Worm (Caenorhabditis elegans) whole organism, L1 larva: ENCODE measurements around the gene wrt-5.

ENCODE experiments used
- C04F5.9 ChIP-seq: sonication (generic microtip); optimal IDR thresholded peaks from 2 replicates; lab custom pipeline; 2016; ENCODE audit warnings: missing genetic modification characterization, missing compliant biosample characterization
- C16A3.4 ChIP-seq: fragments of 150-350 bp; optimal IDR thresholded peaks from 2 replicates; lab custom pipeline; 2014; ENCODE audit warnings: missing biosample characterization, missing genetic modification characterization
- F16B12.6 ChIP-seq: fragments of 150-350 bp; optimal IDR thresholded peaks from 2 replicates; lab custom pipeline; 2014; ENCODE audit warnings: missing biosample characterization, missing genetic modification characterization
- aha-1 ChIP-seq: fragments of 150-350 bp; optimal IDR thresholded peaks from 2 replicates; lab custom pipeline; 2014; ENCODE audit warnings: missing biosample characterization, missing genetic modification characterization
- aly-2 ChIP-seq: fragments of 150-350 bp; optimal IDR thresholded peaks from 2 replicates; lab custom pipeline; 2014; ENCODE audit warnings: missing biosample characterization, missing genetic modification characterization
- ceh-63 ChIP-seq: fragments of 200-800 bp; sonication (Bioruptor generic); optimal IDR thresholded peaks from 2 replicates; lab custom pipeline; 2018; ENCODE audit warnings: mild to moderate bottlenecking, missing genetic modification characterization, missing compliant biosample characterization
- ceh-82 ChIP-seq, 3 experiments: fragments of 150-350 bp in 1 of 3; sonication (generic microtip) in 2 of 3; optimal IDR thresholded peaks; 2 replicates each; lab custom pipeline; 2014 to 2017; ENCODE audit warnings: missing biosample characterization in 3 of 3, missing genetic modification characterization in 3 of 3
- ces-1 ChIP-seq: fragments of 150-350 bp; optimal IDR thresholded peaks from 2 replicates; lab custom pipeline; 2014; ENCODE audit warnings: missing biosample characterization, missing genetic modification reagents, missing genetic modification characterization
- efl-1 ChIP-seq, 4 experiments: fragments of 150-350 bp; optimal IDR thresholded peaks in 3 of 4; peaks in 1 of 4; 1 replicate in 1 of 4; 2 replicates in 3 of 4; lab custom pipeline; 2014; ENCODE audit warnings: missing biosample characterization in 2 of 4, missing genetic modification characterization in 2 of 4, missing genetic modification reagents in 2 of 4
- elt-2 ChIP-seq: sonication (generic microtip); optimal IDR thresholded peaks from 2 replicates; lab custom pipeline; 2016; ENCODE audit warnings: missing genetic modification characterization, mild to moderate bottlenecking, inconsistent platforms, missing compliant biosample characterization, missing genetic modification reagents
- ets-5 ChIP-seq: fragments of 200-800 bp; sonication (Bioruptor generic); IDR thresholded peaks from 2 replicates; pipeline ENCODE4 v1.3.6; 2022; ENCODE audit warnings: missing genetic modification characterization, missing compliant biosample characterization
- fos-1 ChIP-seq: fragments of 150-350 bp; optimal IDR thresholded peaks from 2 replicates; lab custom pipeline; 2014; ENCODE audit warnings: missing biosample characterization, missing genetic modification characterization
- grh-1 ChIP-seq: fragments of 200-800 bp; sonication (Bioruptor generic); IDR thresholded peaks from 2 replicates; pipeline ENCODE4 v1.3.6; 2022; ENCODE audit warnings: missing genetic modification reagents, missing genetic modification characterization, missing compliant biosample characterization
- hpl-2 ChIP-seq: fragments of 150-350 bp; optimal IDR thresholded peaks from 2 replicates; lab custom pipeline; 2014; ENCODE audit warnings: missing biosample characterization, missing genetic modification reagents, missing genetic modification characterization
- isw-1 ChIP-seq: fragments of 200-800 bp; sonication (Bioruptor generic); IDR thresholded peaks from 2 replicates; pipeline ENCODE4 v1.3.6; 2022; ENCODE audit warnings: missing genetic modification characterization, missing compliant biosample characterization
- jun-1 ChIP-seq: fragments of 150-350 bp; optimal IDR thresholded peaks from 2 replicates; lab custom pipeline; 2014; ENCODE audit warnings: missing biosample characterization, missing genetic modification reagents, missing genetic modification characterization
- lin-13 ChIP-seq: fragments of 150-350 bp; optimal IDR thresholded peaks from 2 replicates; lab custom pipeline; 2014; ENCODE audit warnings: missing biosample characterization, missing genetic modification reagents, missing genetic modification characterization
- lin-14 ChIP-seq: fragments of 200-800 bp; sonication (Bioruptor generic); optimal IDR thresholded peaks from 2 replicates; lab custom pipeline; 2018; ENCODE audit warnings: mild to moderate bottlenecking, missing genetic modification characterization, moderate library complexity, missing compliant biosample characterization
- lin-35 ChIP-seq, 2 experiments: fragments of 150-350 bp; optimal IDR thresholded peaks; 2 replicates each; lab custom pipeline; 2014; ENCODE audit warnings: missing biosample characterization in 2 of 2, missing genetic modification characterization in 2 of 2, missing genetic modification reagents in 2 of 2
- mdl-1 ChIP-seq, 2 experiments: fragments of 150-350 bp; optimal IDR thresholded peaks; 2 replicates each; lab custom pipeline; 2014 to 2017; ENCODE audit warnings: missing biosample characterization in 2 of 2, missing genetic modification characterization in 2 of 2, inconsistent platforms in 1 of 2
- mef-2 ChIP-seq: fragments of 150-350 bp; optimal IDR thresholded peaks from 2 replicates; lab custom pipeline; 2014; ENCODE audit warnings: missing biosample characterization, missing genetic modification characterization
- mep-1 ChIP-seq: fragments of 150-350 bp; optimal IDR thresholded peaks from 2 replicates; lab custom pipeline; 2014; ENCODE audit warnings: missing biosample characterization, missing genetic modification characterization
- nhr-11 ChIP-seq: fragments of 150-350 bp; optimal IDR thresholded peaks from 2 replicates; lab custom pipeline; 2014; ENCODE audit warnings: missing biosample characterization, missing genetic modification characterization
- nhr-19 ChIP-seq: fragments of 200-800 bp; sonication (Bioruptor generic); conservative IDR thresholded peaks from 2 replicates; pipeline ENCODE4 v1.3.6; 2022; ENCODE audit warnings: missing genetic modification characterization, missing compliant biosample characterization
- nhr-20 ChIP-seq: sonication (generic microtip); optimal IDR thresholded peaks from 2 replicates; lab custom pipeline; 2016; ENCODE audit warnings: mild to moderate bottlenecking, missing genetic modification characterization, missing compliant biosample characterization
- nhr-237 ChIP-seq: fragments of 150-350 bp; optimal IDR thresholded peaks from 2 replicates; lab custom pipeline; 2014; ENCODE audit warnings: missing biosample characterization, missing genetic modification characterization
- nhr-28 ChIP-seq: fragments of 150-350 bp; optimal IDR thresholded peaks from 2 replicates; lab custom pipeline; 2014; ENCODE audit warnings: missing biosample characterization, missing genetic modification characterization
- nhr-76 ChIP-seq: sonication (generic microtip); optimal IDR thresholded peaks from 2 replicates; lab custom pipeline; 2017; ENCODE audit warnings: missing biosample characterization, missing genetic modification characterization
- nhr-77 ChIP-seq: fragments of 150-350 bp; optimal IDR thresholded peaks from 2 replicates; lab custom pipeline; 2014; ENCODE audit warnings: missing biosample characterization, missing genetic modification characterization
- nhr-84 ChIP-seq: sonication (generic microtip); optimal IDR thresholded peaks from 2 replicates; lab custom pipeline; 2017; ENCODE audit warnings: missing biosample characterization, missing genetic modification characterization
- nhr-85 ChIP-seq: sonication (generic microtip); peaks from one replicate; lab custom pipeline; 2016; ENCODE audit warnings: missing genetic modification characterization, inconsistent platforms, missing compliant biosample characterization
- nhr-90 ChIP-seq: sonication (generic microtip); optimal IDR thresholded peaks from 2 replicates; lab custom pipeline; 2016; ENCODE audit warnings: mild to moderate bottlenecking, missing genetic modification characterization, missing compliant biosample characterization; ENCODE audit not compliant: poor library complexity
- pag-3 ChIP-seq: sonication (generic microtip); optimal IDR thresholded peaks from 2 replicates; lab custom pipeline; 2017; ENCODE audit warnings: missing genetic modification characterization, mild to moderate bottlenecking, missing compliant biosample characterization, antibody characterized with exemption, borderline replicate concordance; ENCODE audit not compliant: insufficient read depth
- pqm-1 ChIP-seq: sonication (generic microtip); optimal IDR thresholded peaks from 3 replicates; lab custom pipeline; 2017; ENCODE audit warnings: missing biosample characterization, missing genetic modification characterization
- sox-4 ChIP-seq: sonication (generic microtip); optimal IDR thresholded peaks from 2 replicates; lab custom pipeline; 2016; ENCODE audit warnings: missing genetic modification characterization, missing compliant biosample characterization
- swsn-7 ChIP-seq: sonication (generic microtip); optimal IDR thresholded peaks from 2 replicates; lab custom pipeline; 2016; ENCODE audit warnings: missing genetic modification characterization, missing compliant biosample characterization
- tbx-2 ChIP-seq: sonication (generic microtip); optimal IDR thresholded peaks from 2 replicates; lab custom pipeline; 2016; ENCODE audit warnings: missing genetic modification characterization, missing compliant biosample characterization
- unc-30 ChIP-seq: sonication (generic microtip); optimal IDR thresholded peaks from 2 replicates; lab custom pipeline; 2017; ENCODE audit warnings: missing biosample characterization, missing genetic modification characterization
- unc-86 ChIP-seq: sonication (generic microtip); optimal IDR thresholded peaks from 2 replicates; lab custom pipeline; 2016; ENCODE audit warnings: missing genetic modification characterization, missing compliant biosample characterization
- unc-98 ChIP-seq: fragments of 200-800 bp; sonication (Bioruptor generic); IDR thresholded peaks from 2 replicates; pipeline ENCODE4 v1.3.6; 2022; ENCODE audit warnings: missing genetic modification characterization, missing compliant biosample characterization
- xbp-1 ChIP-seq: sonication (generic microtip); optimal IDR thresholded peaks from 2 replicates; lab custom pipeline; 2016; ENCODE audit warnings: missing genetic modification characterization, missing compliant biosample characterization
- zag-1 ChIP-seq: fragments of 150-350 bp; optimal IDR thresholded peaks from 2 replicates; lab custom pipeline; 2014; ENCODE audit warnings: missing biosample characterization, missing genetic modification characterization
- ztf-11 ChIP-seq, 2 experiments: sonication (generic microtip); optimal IDR thresholded peaks; 2 replicates each; lab custom pipeline; 2016 to 2017; ENCODE audit warnings: missing genetic modification characterization in 2 of 2, missing biosample characterization in 1 of 2, missing compliant biosample characterization in 1 of 2

wrt-5 gene

DNA sequence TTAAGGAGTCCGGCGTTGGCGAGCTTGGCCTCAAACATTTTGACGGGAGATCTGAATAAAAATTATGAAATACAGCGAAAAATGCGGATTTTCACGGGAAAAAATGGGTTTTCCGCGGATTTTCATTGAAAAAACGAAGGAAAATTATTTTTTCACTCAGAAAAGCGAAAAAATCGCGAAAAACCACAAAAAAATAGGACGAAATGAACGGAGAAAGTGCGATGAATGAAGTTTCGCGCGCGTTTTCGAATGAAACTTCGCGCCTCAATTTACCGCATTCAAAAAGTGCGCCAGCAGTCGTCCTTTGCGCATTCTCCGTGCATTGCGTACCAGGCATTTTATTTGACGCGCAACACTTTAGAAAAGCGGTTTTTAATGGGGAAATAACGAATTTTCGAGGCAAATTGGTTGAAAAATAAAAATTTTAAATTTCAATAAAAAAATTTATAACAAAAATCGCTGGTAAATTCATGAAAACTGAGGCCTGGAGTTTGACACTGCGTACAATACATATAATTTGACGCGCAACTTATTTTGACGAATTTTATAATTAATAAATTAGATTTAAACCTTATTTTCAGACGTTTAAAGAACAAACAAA, 1.9 kb downstream of the wrt-5 start, which contains the start of gene pcn-1 (continued):
- TF ChIP-seq tbx-2 (tag; lab: Kevin White, UChicago), result peak; percentile 99
- TF ChIP-seq nhr-77 (tag; lab: Kevin White, UChicago), result peak; percentile 80
- peak; percentile 46 for TF ChIP-seq mef-2 (tag; lab: Kevin White, UChicago)
- TF ChIP-seq xbp-1, result peak; percentile 97
- TF ChIP-seq C16A3.4, result peak; percentile 91
- TF ChIP-seq isw-1 (GFP tag; lab: Robert Waterston, UW), result peak; percentile 98
- peak; percentile 39 for TF ChIP-seq aha-1 (tag; lab: Kevin White, UChicago)
- TF ChIP-seq nhr-19 (GFP tag; lab: Robert Waterston, UW), result peak; percentile 97
- peak; percentile 98 for TF ChIP-seq lin-35 (GFP tag; optimal IDR thresholded peaks at IDR 0.05; lab: Kevin White, UChicago)
- peak; percentile 89 for TF ChIP-seq hpl-2 (GFP tag; lab: Kevin White, UChicago)
- TF ChIP-seq C04F5.9 (tag; lab: Kevin White, UChicago), result peak; percentile 94
- peak; percentile 57 for TF ChIP-seq nhr-76 (tag; lab: Kevin White, UChicago)
- no peak for TF ChIP-seq nhr-28 (tag; lab: Kevin White, UChicago)
- TF ChIP-seq ces-1, result no peak
- peak; percentile 80 for TF ChIP-seq ceh-63
- TF ChIP-seq sox-4 (tag; lab: Kevin White, UChicago), result peak; percentile 97
- TF ChIP-seq unc-86, result peak; percentile 97
- TF ChIP-seq ets-5, result no peak
- TF ChIP-seq unc-98 (GFP tag; lab: Robert Waterston, UW), result peak; percentile 93
- TF ChIP-seq mep-1, result peak; percentile 99
- TF ChIP-seq nhr-84 (tag; lab: Kevin White, UChicago), result no peak
- peak; percentile 12 for TF ChIP-seq zag-1 (tag; lab: Kevin White, UChicago)
- TF ChIP-seq lin-13 (GFP tag; lab: Kevin White, UChicago), result peak; percentile 92
- TF ChIP-seq aly-2 (tag; lab: Kevin White, UChicago), result peak; percentile 44
- peak; percentile 68 to 94 for TF ChIP-seq ztf-11 (tag; optimal IDR thresholded peaks at IDR 0.05; lab: Kevin White, UChicago)
- TF ChIP-seq nhr-237, result peak; percentile 71
- TF ChIP-seq pag-3 (tag; lab: Kevin White, UChicago), result no peak
- TF ChIP-seq F16B12.6 (tag; lab: Kevin White, UChicago), result peak; percentile 95
- TF ChIP-seq nhr-90, result peak; percentile 98
- TF ChIP-seq ceh-82 (tag; optimal IDR thresholded peaks at IDR 0.05; lab: Kevin White, UChicago), result peak; percentile 93 to 95 (median 93)
- TF ChIP-seq efl-1 (optimal IDR thresholded peaks at IDR 0.05; lab: Kevin White, UChicago), result peak; percentile 99
- TF ChIP-seq efl-1 (GFP tag; optimal IDR thresholded peaks at IDR 0.05 in 1 of 2; lab: Kevin White, UChicago), result peak; percentile 98 to 100
- TF ChIP-seq elt-2 (tag; lab: Kevin White, UChicago), result peak; percentile 93
- TF ChIP-seq fos-1 (tag; lab: Kevin White, UChicago), result peak; percentile 88
- no peak for TF ChIP-seq unc-30 (tag; lab: Kevin White, UChicago)
- TF ChIP-seq lin-14, result peak; percentile 98
- TF ChIP-seq mdl-1 (tag; optimal IDR thresholded peaks at IDR 0.05; lab: Kevin White, UChicago), result peak in 1 of 2 experiments; percentile 66
- TF ChIP-seq nhr-20 (tag; lab: Kevin White, UChicago), result peak; percentile 97
- peak; percentile 91 for TF ChIP-seq nhr-11 (tag; lab: Kevin White, UChicago)
- peak; percentile 91 for TF ChIP-seq jun-1 (tag; lab: Kevin White, UChicago)
- peak; percentile 96 for TF ChIP-seq grh-1

DNA sequence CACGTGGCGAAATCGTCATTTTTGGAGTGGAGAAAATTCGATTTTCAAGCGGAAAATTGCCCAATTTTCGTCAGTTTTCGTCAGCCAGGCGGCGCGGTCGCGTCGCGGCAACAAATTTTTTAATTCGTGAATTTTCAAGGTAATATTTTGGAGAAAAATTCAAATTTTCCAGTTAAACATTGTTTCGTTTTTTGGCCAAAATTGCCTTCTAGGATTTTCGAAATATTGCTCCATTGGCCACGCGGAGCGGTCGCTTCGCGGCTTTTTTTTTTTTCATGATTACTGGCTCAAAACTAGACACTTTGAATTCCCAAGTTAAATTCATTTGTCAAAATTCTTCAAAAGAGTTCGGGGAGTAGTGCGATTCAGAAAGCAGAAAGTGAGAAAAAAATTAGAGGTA, 3.8 kb downstream of the wrt-5 start:
- TF ChIP-seq pqm-1 (no peak), swsn-7 (tag; lab: Kevin White, UChicago) (no peak), efl-1 (optimal IDR thresholded peaks at IDR 0.05; lab: Kevin White, UChicago) (no peak), efl-1 (GFP tag; optimal IDR thresholded peaks at IDR 0.05 in 1 of 2; lab: Kevin White, UChicago) (peak in 1 of 2 experiments; percentile 13), nhr-85 (peak; percentile 3)
